Worm (Caenorhabditis elegans): ENCODE data around the gene lact-6.

- TF ChIP-seq hnd-1 (tag; optimal IDR thresholded peaks at IDR 0.05) (no peak), ceh-13 (GFP tag; optimal IDR thresholded peaks at IDR 0.05) (no peak), flt-1 (GFP tag; IDR thresholded peaks at IDR 0.05) (no peak), B0310.2 (tag; optimal IDR thresholded peaks at IDR 0.05) (no peak)
Measured at ce11 chrIV:17431287-17431686, at the start of gene lact-6.
